Worm (Caenorhabditis elegans): ENCODE measurements around the gene K09C4.5.

The K09C4.5 gene

DNA sequence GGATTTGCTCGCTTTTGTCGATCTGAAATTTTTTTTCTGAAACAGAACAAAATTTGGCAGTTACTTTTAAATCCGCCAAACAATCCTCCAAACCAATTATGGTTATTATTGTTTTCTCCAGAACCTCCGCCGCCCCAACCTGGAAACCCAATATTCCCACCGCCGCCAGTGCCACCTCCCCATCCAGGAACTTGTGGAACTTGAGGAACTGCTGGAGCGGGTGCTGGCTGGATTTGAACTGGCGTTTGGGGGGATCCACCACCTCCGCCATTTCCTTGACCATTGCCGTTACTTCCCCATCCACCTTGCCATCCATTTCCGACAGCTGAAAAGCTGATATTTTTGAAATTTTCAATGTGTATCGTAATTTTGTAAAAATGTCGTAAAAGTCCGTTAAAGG, 34.7 kb upstream of the K09C4.5 start:
- TF ChIP-seq syd-9 (tag; optimal IDR thresholded peaks at IDR 0.05) (no peak), pag-3 (tag; optimal IDR thresholded peaks at IDR 0.05; ENCODE audit: borderline replicate concordance) (no peak), hlh-30 (tag; optimal IDR thresholded peaks at IDR 0.05; ENCODE audit: insufficient read depth) (no peak)

DNA sequence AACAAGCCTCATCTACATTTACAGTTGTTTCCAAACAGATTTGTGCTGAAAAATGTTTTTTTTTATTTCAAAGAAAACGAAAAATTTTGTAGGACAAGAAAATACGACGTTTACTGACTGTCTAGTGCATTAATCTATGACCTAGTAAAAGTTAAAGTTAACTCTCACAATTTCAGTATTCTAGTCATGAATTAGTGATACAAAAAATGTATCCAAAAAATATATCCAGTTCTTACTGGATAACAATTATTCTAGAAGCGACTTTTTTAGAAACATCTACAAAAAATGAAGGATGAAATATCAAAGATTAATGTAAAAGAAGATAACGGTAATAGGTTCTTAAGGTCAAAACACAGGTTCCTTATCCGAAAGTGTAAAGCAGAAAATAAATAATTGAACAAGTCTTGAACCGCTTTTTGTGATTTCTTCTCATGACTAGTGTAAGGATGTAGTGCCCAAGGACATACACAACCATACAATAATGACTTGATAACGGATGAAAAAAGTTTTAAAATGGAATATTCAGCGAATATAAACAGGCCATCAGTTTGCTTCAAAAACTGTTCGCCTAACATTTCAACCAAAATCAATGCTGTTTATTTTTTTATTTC, 31.8 kb upstream of the K09C4.5 start, which contains the start of gene pqn-37:
Gene pqn-37, minus strand, starts transcription at position 51 of the 611 bp plus-strand sequence.
- TF ChIP-seq elt-4 (tag; optimal IDR thresholded peaks at IDR 0.05) (no peak), F13H6.1 (tag; optimal IDR thresholded peaks at IDR 0.05) (no peak), K09A11.1 (tag; optimal IDR thresholded peaks at IDR 0.05; ENCODE audit: insufficient read depth) (no peak), tbx-2 (tag; optimal IDR thresholded peaks at IDR 0.05) (no peak), Y22D7AL.16 (tag; optimal IDR thresholded peaks at IDR 0.05) (no peak), dmd-4 (tag; optimal IDR thresholded peaks at IDR 0.05; ENCODE audit: borderline replicate concordance) (no peak), unc-86 (tag; optimal IDR thresholded peaks at IDR 0.05) (no peak), syd-9 (tag; optimal IDR thresholded peaks at IDR 0.05) (no peak), hlh-30 (tag; optimal IDR thresholded peaks at IDR 0.05; ENCODE audit: insufficient read depth) (no peak), ahr-1 (tag; optimal IDR thresholded peaks at IDR 0.05) (no peak), ceh-14 (tag; optimal IDR thresholded peaks at IDR 0.05) (no peak), ceh-6 (GFP tag; optimal IDR thresholded peaks at IDR 0.05) (no peak), zip-5 (tag; optimal IDR thresholded peaks at IDR 0.05) (no peak), unc-42 (tag; optimal IDR thresholded peaks at IDR 0.05) (no peak), pax-1 (tag; optimal IDR thresholded peaks at IDR 0.05) (no peak), nhr-232 (tag; optimal IDR thresholded peaks at IDR 0.05) (no peak)

- TF ChIP-seq unc-55 (GFP tag; optimal IDR thresholded peaks at IDR 0.05) = no peak
- no peak for TF ChIP-seq ttx-3 (tag; optimal IDR thresholded peaks at IDR 0.05)
- TF ChIP-seq tbx-2 (tag; optimal IDR thresholded peaks at IDR 0.05) = no peak
- no peak for TF ChIP-seq pha-4 (tag; optimal IDR thresholded peaks at IDR 0.05)
- no peak for TF ChIP-seq C38D4.7 (GFP tag; optimal IDR thresholded peaks at IDR 0.05)
- no peak for TF ChIP-seq nhr-11 (tag; optimal IDR thresholded peaks at IDR 0.05)
Measured at ce11 chrX:3252500-3252899, 29.9 kb upstream of the K09C4.5 start, which contains the start of gene tba-9. tba-9 (plus strand) TSS chrX:3252800.

DNA sequence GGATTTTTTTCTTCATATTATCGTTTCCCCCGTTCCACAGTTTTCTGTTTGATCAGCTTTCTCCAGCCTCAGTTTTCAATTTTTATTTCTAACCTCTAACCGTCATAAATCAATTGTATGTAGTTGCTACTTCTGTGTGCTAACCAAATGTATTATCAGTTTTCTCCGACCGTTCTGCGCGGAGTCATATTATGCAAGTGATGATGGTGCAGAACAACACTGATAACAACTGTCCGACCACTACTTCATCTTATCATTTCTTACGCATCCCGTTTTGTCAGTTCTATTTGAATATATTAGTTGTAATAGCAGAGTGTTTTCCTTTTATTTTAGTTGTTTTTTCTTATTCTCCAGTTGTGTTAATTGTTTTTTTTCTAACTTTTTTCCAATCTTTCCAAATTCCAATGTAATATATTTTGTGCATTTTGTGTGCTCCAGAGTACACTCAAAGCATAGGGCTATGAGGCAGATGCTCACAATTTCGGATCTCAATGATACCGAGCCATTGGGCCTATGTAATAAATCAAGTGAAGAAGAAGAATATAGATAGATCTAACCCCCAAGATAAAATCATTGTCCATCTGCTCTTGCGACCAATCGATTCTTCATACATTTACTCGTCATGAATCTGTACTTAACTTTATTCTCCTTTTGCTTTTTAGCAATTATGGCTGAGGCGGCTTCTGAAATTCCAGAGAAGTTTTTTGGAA, 25.5 kb upstream of the K09C4.5 start, which contains the start of gene lbp-3:
Gene lbp-3, plus strand, starts transcription at position 589 of the 710 bp plus-strand sequence.
- peak; percentile 39 for TF ChIP-seq pqm-1 (tag; optimal IDR thresholded peaks at IDR 0.05)
- peak; percentile 97 for TF ChIP-seq elt-2 (tag; optimal IDR thresholded peaks at IDR 0.05)
- peak; percentile 53 for TF ChIP-seq unc-55 (GFP tag; optimal IDR thresholded peaks at IDR 0.05)
- no peak for TF ChIP-seq rnt-1 (tag; optimal IDR thresholded peaks at IDR 0.05)
- no peak for TF ChIP-seq fkh-10 (GFP tag; optimal IDR thresholded peaks at IDR 0.05)
- TF ChIP-seq che-1 (tag; optimal IDR thresholded peaks at IDR 0.05) = no peak
- TF ChIP-seq ceh-2 (tag; optimal IDR thresholded peaks at IDR 0.05) = no peak
- TF ChIP-seq sox-4 (tag; optimal IDR thresholded peaks at IDR 0.05) = no peak

ce11 chrX:3258842-3259241, 23.6 kb upstream of the K09C4.5 start, which contains the start of gene lbp-1:
lbp-1 (plus strand) TSS chrX:3259142.
- no peak for TF ChIP-seq hlh-13 (GFP tag; optimal IDR thresholded peaks at IDR 0.05)
- TF ChIP-seq mec-3 (tag; optimal IDR thresholded peaks at IDR 0.05; ENCODE audit: borderline replicate concordance) = no peak
- no peak for TF ChIP-seq unc-86 (tag; optimal IDR thresholded peaks at IDR 0.05)
- TF ChIP-seq tbx-7 (tag; optimal IDR thresholded peaks at IDR 0.05) = no peak
- no peak for TF ChIP-seq pha-4 (tag; optimal IDR thresholded peaks at IDR 0.05)
- TF ChIP-seq T23F11.4 (GFP tag; optimal IDR thresholded peaks at IDR 0.05) = no peak
- TF ChIP-seq ceh-6 (GFP tag; optimal IDR thresholded peaks at IDR 0.05) = no peak
- no peak for TF ChIP-seq pat-9 (tag; optimal IDR thresholded peaks at IDR 0.05)
- TF ChIP-seq ceh-22 (tag; optimal IDR thresholded peaks at IDR 0.05) = no peak
- TF ChIP-seq K09A11.1 (tag; optimal IDR thresholded peaks at IDR 0.05; ENCODE audit: insufficient read depth) = no peak
- no peak for TF ChIP-seq unc-3 (GFP tag; conservative IDR thresholded peaks at IDR 0.05)
- TF ChIP-seq unc-3 (tag; optimal IDR thresholded peaks at IDR 0.05) = no peak
- TF ChIP-seq ets-4 (tag; optimal IDR thresholded peaks at IDR 0.05) = no peak
- TF ChIP-seq fkh-10 (GFP tag; optimal IDR thresholded peaks at IDR 0.05) = no peak
- no peak for TF ChIP-seq hlh-15 (tag; optimal IDR thresholded peaks at IDR 0.05)

Measured in whole organism, late embryonic.